Fruit fly (Drosophila melanogaster) whole organism, prepupa: ENCODE results near the gene Tsp29Fb.

Experiments used
- CG10631 ChIP-seq: fragments of 200-800 bp; sonication (Bioruptor generic); optimal IDR thresholded peaks from 2 replicates; lab custom pipeline; 2016; ENCODE audit warnings: missing biosample characterization, missing genetic modification characterization
- CG10669 ChIP-seq: fragments of 200-800 bp; sonication (Bioruptor generic); optimal IDR thresholded peaks from 3 replicates; lab custom pipeline; 2018; ENCODE audit warnings: missing biosample characterization, mild to moderate bottlenecking, missing genetic modification characterization, moderate library complexity
- CG11294 ChIP-seq: fragments of 200-800 bp; sonication (Bioruptor generic); IDR thresholded peaks from 2 replicates; pipeline ENCODE4 v1.3.6; 2022; ENCODE audit warnings: missing biosample characterization, missing genetic modification characterization
- CG11762 ChIP-seq: fragments of 200-800 bp; sonication (Bioruptor generic); optimal IDR thresholded peaks from 3 replicates; lab custom pipeline; 2016; ENCODE audit warnings: missing biosample characterization, missing genetic modification characterization; ENCODE audit not compliant: insufficient read depth
- CG11902 ChIP-seq: fragments of 200-800 bp; sonication (Bioruptor generic); optimal IDR thresholded peaks from 3 replicates; lab custom pipeline; 2016; ENCODE audit warnings: missing biosample characterization, missing genetic modification characterization
- CG15336 ChIP-seq: fragments of 200-800 bp; sonication (Bioruptor generic); IDR thresholded peaks from 2 replicates; pipeline ENCODE4 v1.3.6; 2022; ENCODE audit warnings: missing biosample characterization, missing genetic modification characterization
- CG1621 ChIP-seq: fragments of 200-800 bp; sonication (Bioruptor generic); optimal IDR thresholded peaks from 3 replicates; lab custom pipeline; 2018; ENCODE audit warnings: missing biosample characterization, mild to moderate bottlenecking, missing genetic modification characterization
- CG31627 ChIP-seq: fragments of 200-800 bp; sonication (Bioruptor generic); optimal IDR thresholded peaks from 3 replicates; lab custom pipeline; 2016; ENCODE audit warnings: missing biosample characterization, missing genetic modification characterization
- CG32006 ChIP-seq: fragments of 200-800 bp; sonication (Bioruptor generic); optimal IDR thresholded peaks from 3 replicates; lab custom pipeline; 2017; ENCODE audit warnings: missing biosample characterization, mild to moderate bottlenecking, missing genetic modification characterization
- CG34406 ChIP-seq: fragments of 200-800 bp; sonication (Bioruptor generic); optimal IDR thresholded peaks from 3 replicates; lab custom pipeline; 2016; ENCODE audit warnings: missing biosample characterization, missing genetic modification characterization
- CG3919 ChIP-seq: fragments of 200-800 bp; sonication (Bioruptor generic); optimal IDR thresholded peaks from 3 replicates; lab custom pipeline; 2016; ENCODE audit warnings: missing biosample characterization, missing genetic modification characterization
- CG4318 ChIP-seq: fragments of 200-800 bp; sonication (Bioruptor generic); optimal IDR thresholded peaks from 3 replicates; lab custom pipeline; 2017; ENCODE audit warnings: missing biosample characterization, mild to moderate bottlenecking, missing genetic modification characterization
- CG6163 ChIP-seq: fragments of 200-800 bp; sonication (Bioruptor generic); IDR thresholded peaks from 3 replicates; pipeline ENCODE4 v1.3.6; 2022; ENCODE audit warnings: missing biosample characterization, missing genetic modification characterization
- CG6276 ChIP-seq: fragments of 200-800 bp; sonication (Bioruptor generic); optimal IDR thresholded peaks from 2 replicates; lab custom pipeline; 2017; ENCODE audit warnings: missing biosample characterization, mild to moderate bottlenecking, missing genetic modification characterization
- CG6808 ChIP-seq: fragments of 200-800 bp; sonication (Bioruptor generic); optimal IDR thresholded peaks from 3 replicates; lab custom pipeline; 2017; ENCODE audit warnings: missing biosample characterization, missing genetic modification characterization, mild to moderate bottlenecking, moderate library complexity, missing genetic modification reagents
- CG6854 ChIP-seq: fragments of 200-800 bp; sonication (Bioruptor generic); optimal IDR thresholded peaks from 2 replicates; lab custom pipeline; 2017; ENCODE audit warnings: missing biosample characterization, mild to moderate bottlenecking, missing genetic modification characterization
- CG8119 ChIP-seq: fragments of 200-800 bp; sonication (Bioruptor generic); IDR thresholded peaks from 3 replicates; pipeline ENCODE4 v1.3.6; 2022; ENCODE audit warnings: missing biosample characterization, missing genetic modification characterization
- CG8319 ChIP-seq: fragments of 200-800 bp; sonication (Bioruptor generic); optimal IDR thresholded peaks from 3 replicates; lab custom pipeline; 2016; ENCODE audit warnings: missing biosample characterization, missing genetic modification characterization
- CG8632 ChIP-seq: fragments of 200-800 bp; sonication (Bioruptor generic); optimal IDR thresholded peaks from 3 replicates; lab custom pipeline; 2016; ENCODE audit warnings: missing biosample characterization, missing genetic modification characterization
- Eip75B ChIP-seq: fragments of 200-800 bp; sonication (Bioruptor generic); optimal IDR thresholded peaks from 3 replicates; lab custom pipeline; 2016; ENCODE audit warnings: missing biosample characterization, missing genetic modification characterization
- Eip78C ChIP-seq: fragments of 200-800 bp; sonication (Bioruptor generic); peaks from one replicate; lab custom pipeline; 2016; ENCODE audit warnings: missing biosample characterization, missing genetic modification characterization
- Ets21C ChIP-seq: fragments of 200-800 bp; sonication (Bioruptor generic); optimal IDR thresholded peaks from 3 replicates; lab custom pipeline; 2016; ENCODE audit warnings: missing biosample characterization, missing genetic modification characterization
- Ets96B ChIP-seq: fragments of 200-800 bp; optimal IDR thresholded peaks from 2 replicates; lab custom pipeline; 2019; ENCODE audit warnings: missing biosample characterization, mild to moderate bottlenecking, missing genetic modification characterization, moderate library complexity
- Gug ChIP-seq: fragments of 200-800 bp; sonication (Bioruptor generic); IDR thresholded peaks from 2 replicates; pipeline ENCODE4 v1.3.6; 2022; ENCODE audit warnings: missing biosample characterization, missing genetic modification characterization
- Hr38 ChIP-seq: sonication (Bioruptor generic); optimal IDR thresholded peaks from 2 replicates; lab custom pipeline; 2016; ENCODE audit warnings: missing biosample characterization, missing genetic modification characterization
- Hr39 ChIP-seq: fragments of 200-800 bp; sonication (Bioruptor generic); optimal IDR thresholded peaks from 2 replicates; lab custom pipeline; 2016; ENCODE audit warnings: missing biosample characterization, missing genetic modification characterization
- Hr4 ChIP-seq: fragments of 200-800 bp; sonication (Bioruptor generic); optimal IDR thresholded peaks from 3 replicates; lab custom pipeline; 2016; ENCODE audit warnings: missing biosample characterization, missing genetic modification characterization
- Lpt ChIP-seq: fragments of 200-800 bp; sonication (Bioruptor generic); optimal IDR thresholded peaks from 3 replicates; lab custom pipeline; 2016; ENCODE audit warnings: missing biosample characterization, missing genetic modification characterization
- Met ChIP-seq: fragments of 200-800 bp; sonication (Bioruptor generic); optimal IDR thresholded peaks from 3 replicates; lab custom pipeline; 2016; ENCODE audit warnings: missing biosample characterization, missing genetic modification characterization
- OdsH ChIP-seq: fragments of 200-800 bp; sonication (Bioruptor generic); optimal IDR thresholded peaks from 3 replicates; lab custom pipeline; 2016; ENCODE audit warnings: missing biosample characterization, missing genetic modification characterization
- Sox102F ChIP-seq: fragments of 200-800 bp; sonication (Bioruptor generic); optimal IDR thresholded peaks from 2 replicates; lab custom pipeline; 2016; ENCODE audit warnings: missing biosample characterization, mild to moderate bottlenecking, missing genetic modification characterization
- Sox14 ChIP-seq: fragments of 200-800 bp; sonication (Bioruptor generic); optimal IDR thresholded peaks from 3 replicates; lab custom pipeline; 2016; ENCODE audit warnings: missing biosample characterization, missing genetic modification characterization
- achi ChIP-seq: fragments of 200-800 bp; sonication (Bioruptor generic); optimal IDR thresholded peaks from 3 replicates; lab custom pipeline; 2016; ENCODE audit warnings: missing biosample characterization, missing genetic modification characterization
- acj6 ChIP-seq: fragments of 200-800 bp; sonication (Bioruptor generic); optimal IDR thresholded peaks from 3 replicates; lab custom pipeline; 2016; ENCODE audit warnings: missing biosample characterization, missing genetic modification characterization
- cyc ChIP-seq: fragments of 200-800 bp; sonication (Bioruptor generic); optimal IDR thresholded peaks from 3 replicates; lab custom pipeline; 2016; ENCODE audit warnings: missing biosample characterization, missing genetic modification characterization
- dac ChIP-seq: fragments of 200-800 bp; sonication (Bioruptor generic); optimal IDR thresholded peaks from 2 replicates; lab custom pipeline; 2017; ENCODE audit warnings: missing biosample characterization, mild to moderate bottlenecking, missing genetic modification characterization
- dsx ChIP-seq: fragments of 200-800 bp; optimal IDR thresholded peaks from 3 replicates; lab custom pipeline; 2019; ENCODE audit warnings: missing biosample characterization, mild to moderate bottlenecking, missing genetic modification characterization, moderate library complexity; ENCODE audit not compliant: poor library complexity, severe bottlenecking
- eg ChIP-seq: fragments of 200-800 bp; sonication (Bioruptor generic); IDR thresholded peaks from 3 replicates; pipeline ENCODE4 v1.3.6; 2022; ENCODE audit warnings: missing biosample characterization, missing genetic modification characterization
- esn ChIP-seq: fragments of 200-800 bp; sonication (Bioruptor generic); optimal IDR thresholded peaks from 2 replicates; lab custom pipeline; 2016; ENCODE audit warnings: missing biosample characterization, mild to moderate bottlenecking, missing genetic modification characterization, moderate library complexity
- fd59A ChIP-seq: fragments of 200-800 bp; sonication (Bioruptor generic); optimal IDR thresholded peaks from 2 replicates; lab custom pipeline; 2017; ENCODE audit warnings: missing biosample characterization, mild to moderate bottlenecking, missing genetic modification characterization, missing genetic modification reagents
- fd85E ChIP-seq: fragments of 200-800 bp; sonication (Bioruptor generic); optimal IDR thresholded peaks from 3 replicates; lab custom pipeline; 2016; ENCODE audit warnings: missing biosample characterization, missing genetic modification characterization
- fkh ChIP-seq: fragments of 200-800 bp; sonication (Bioruptor generic); optimal IDR thresholded peaks from 3 replicates; lab custom pipeline; 2017; ENCODE audit warnings: missing biosample characterization, mild to moderate bottlenecking, missing genetic modification characterization, moderate library complexity
- lz ChIP-seq: fragments of 200-800 bp; sonication (Bioruptor generic); optimal IDR thresholded peaks from 3 replicates; lab custom pipeline; 2016; ENCODE audit warnings: missing biosample characterization, missing genetic modification characterization
- net ChIP-seq: fragments of 200-800 bp; sonication (Bioruptor generic); optimal IDR thresholded peaks from 3 replicates; lab custom pipeline; 2016; ENCODE audit warnings: missing biosample characterization, missing genetic modification characterization
- pdm3 ChIP-seq: fragments of 200-800 bp; sonication (Bioruptor generic); optimal IDR thresholded peaks from 3 replicates; lab custom pipeline; 2016; ENCODE audit warnings: missing biosample characterization, missing genetic modification characterization
- salr ChIP-seq, 2 experiments: fragments of 200-800 bp; sonication (Bioruptor generic); optimal IDR thresholded peaks; 3 replicates each; lab custom pipeline; 2016 to 2018; ENCODE audit warnings: missing biosample characterization in 2 of 2, missing genetic modification characterization in 2 of 2, mild to moderate bottlenecking in 1 of 2
- spab ChIP-seq: fragments of 200-800 bp; sonication (Bioruptor generic); optimal IDR thresholded peaks from 2 replicates; lab custom pipeline; 2017; ENCODE audit warnings: missing biosample characterization, mild to moderate bottlenecking, missing genetic modification characterization, missing genetic modification reagents
- ss ChIP-seq, 2 experiments: fragments of 200-800 bp; sonication (Bioruptor generic); optimal IDR thresholded peaks; 2 replicates in 1 of 2; 3 replicates in 1 of 2; lab custom pipeline; 2017 to 2018; ENCODE audit warnings: mild to moderate bottlenecking in 2 of 2, missing biosample characterization in 2 of 2, missing genetic modification characterization in 2 of 2, moderate library complexity in 1 of 2
- svp ChIP-seq: fragments of 200-800 bp; sonication (Bioruptor generic); peaks from one replicate; lab custom pipeline; 2016; ENCODE audit warnings: missing biosample characterization, missing genetic modification characterization
- vri ChIP-seq: fragments of 200-800 bp; sonication (Bioruptor generic); optimal IDR thresholded peaks from 3 replicates; lab custom pipeline; 2016; ENCODE audit warnings: missing biosample characterization, mild to moderate bottlenecking, missing genetic modification characterization

Gene Tsp29Fb

DNA sequence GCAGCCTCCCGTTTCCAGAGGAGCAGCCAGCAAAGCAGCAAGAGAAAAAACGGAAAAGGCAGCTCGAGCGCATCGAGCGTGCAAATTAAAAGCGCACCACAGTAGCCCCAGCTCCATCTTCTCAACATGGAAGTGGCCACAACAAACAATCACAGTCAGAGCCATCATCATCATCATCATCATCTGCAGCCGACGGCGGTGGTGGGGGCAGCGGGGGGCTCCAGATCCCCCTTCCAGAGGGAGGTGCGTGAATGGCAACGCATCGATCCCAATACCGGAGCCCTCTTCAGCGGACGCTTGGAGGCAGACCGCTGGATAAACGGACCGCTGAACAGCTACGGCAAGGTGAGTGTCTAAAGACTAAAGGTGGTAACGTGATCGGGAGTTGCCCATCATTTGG lies 21.5 kb upstream of the Tsp29Fb start:
- peak; percentile 53 for TF ChIP-seq CG1621 (tag; lab: Kevin White, UChicago)
- TF ChIP-seq CG32006 (GFP tag; lab: Kevin White, UChicago): no peak
- peak in 1 of 2 experiments; percentile 64 for TF ChIP-seq ss (GFP tag; optimal IDR thresholded peaks at IDR 0.05; lab: Kevin White, UChicago)

DNA sequence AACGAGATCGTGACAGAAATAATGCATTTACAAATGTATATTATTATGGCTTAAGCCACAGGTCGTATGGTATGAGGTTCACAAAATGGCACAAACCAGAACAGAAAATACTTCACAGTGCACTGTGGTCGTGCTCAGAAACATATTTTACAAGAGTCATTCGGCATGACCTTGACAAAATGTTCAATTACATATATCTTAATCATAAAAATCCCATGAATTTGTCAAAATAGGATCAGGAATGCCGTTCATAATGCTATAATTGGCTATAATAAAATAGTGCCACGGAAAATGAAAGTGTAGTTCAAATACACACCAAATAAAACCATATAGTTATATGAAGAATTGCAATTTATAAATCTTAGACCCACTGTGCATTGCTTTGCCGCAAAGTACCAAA lies 17.6 kb upstream of the Tsp29Fb start:
- TF ChIP-seq CG8632 (GFP tag; lab: Kevin White, UChicago) (peak; percentile 23), Sox102F (no peak), Hr39 (peak; percentile 17), CG4318 (peak; percentile 62), ss (GFP tag; optimal IDR thresholded peaks at IDR 0.05; lab: Kevin White, UChicago) (peak in 1 of 2 experiments; percentile 38), fd59A (GFP tag; lab: Kevin White, UChicago) (peak; percentile 64), salr (GFP tag; optimal IDR thresholded peaks at IDR 0.05; lab: Kevin White, UChicago) (peak; percentile 26 to 29), Eip78C (GFP tag; lab: Kevin White, UChicago) (peak; percentile 91), svp (GFP tag; lab: Kevin White, UChicago) (no peak), fd85E (no peak), cyc (GFP tag; lab: Kevin White, UChicago) (no peak), spab (peak; percentile 62), dac (GFP tag; lab: Kevin White, UChicago) (peak; percentile 2), CG11294 (GFP tag; lab: Robert Waterston, UW) (0 out of 2 replicates have a peak, but pooled peaks have one; percentile 28), Ets21C (GFP tag; lab: Kevin White, UChicago) (no peak), CG8319 (GFP tag; lab: Kevin White, UChicago) (no peak), achi (GFP tag; lab: Kevin White, UChicago) (peak; percentile 57), CG3919 (GFP tag; lab: Kevin White, UChicago) (peak; percentile 38), vri (GFP tag; lab: Kevin White, UChicago) (no peak), lz (GFP tag; lab: Kevin White, UChicago) (no peak), eg (GFP tag; lab: Robert Waterston, UW) (0 out of 3 replicates have a peak, but pooled peaks have one; percentile 26), CG11902 (GFP tag; lab: Kevin White, UChicago) (no peak), OdsH (GFP tag; lab: Kevin White, UChicago) (peak; percentile 53), dsx (peak; percentile 50), CG6276 (GFP tag; lab: Kevin White, UChicago) (peak; percentile 51), Ets96B (peak; percentile 42), CG15336 (GFP tag; lab: Robert Waterston, UW) (peak; percentile 62), esn (no peak), CG8119 (GFP tag; lab: Robert Waterston, UW) (peak; percentile 65), acj6 (GFP tag; lab: Kevin White, UChicago) (peak; percentile 54), CG6163 (peak; percentile 45; the same call in 2 of the 3 replicates), net (GFP tag; lab: Kevin White, UChicago) (no peak), Hr4 (GFP tag; lab: Kevin White, UChicago) (peak; percentile 50), CG6854 (GFP tag; lab: Kevin White, UChicago) (no peak), CG11762 (GFP tag; lab: Kevin White, UChicago) (peak; percentile 25), Eip75B (GFP tag; lab: Kevin White, UChicago) (peak; percentile 33), Sox14 (GFP tag; lab: Kevin White, UChicago) (peak; percentile 53), CG34406 (GFP tag; lab: Kevin White, UChicago) (peak; percentile 14), Lpt (GFP tag; lab: Kevin White, UChicago) (peak; percentile 49), CG10631 (GFP tag; lab: Kevin White, UChicago) (peak; percentile 57), pdm3 (GFP tag; lab: Kevin White, UChicago) (peak; percentile 67), CG31627 (GFP tag; lab: Kevin White, UChicago) (no peak), Hr38 (GFP tag; lab: Kevin White, UChicago) (no peak), CG6808 (GFP tag; lab: Kevin White, UChicago) (peak; percentile 70), fkh (no peak), Met (GFP tag; lab: Kevin White, UChicago) (no peak), CG10669 (GFP tag; lab: Kevin White, UChicago) (peak; percentile 74), Gug (GFP tag; lab: Robert Waterston, UW) (0 out of 2 replicates have a peak, but pooled peaks have one; percentile 32)
